Fruit fly (Drosophila melanogaster): ENCODE results near the gene GCC88.

Gene GCC88

DNA sequence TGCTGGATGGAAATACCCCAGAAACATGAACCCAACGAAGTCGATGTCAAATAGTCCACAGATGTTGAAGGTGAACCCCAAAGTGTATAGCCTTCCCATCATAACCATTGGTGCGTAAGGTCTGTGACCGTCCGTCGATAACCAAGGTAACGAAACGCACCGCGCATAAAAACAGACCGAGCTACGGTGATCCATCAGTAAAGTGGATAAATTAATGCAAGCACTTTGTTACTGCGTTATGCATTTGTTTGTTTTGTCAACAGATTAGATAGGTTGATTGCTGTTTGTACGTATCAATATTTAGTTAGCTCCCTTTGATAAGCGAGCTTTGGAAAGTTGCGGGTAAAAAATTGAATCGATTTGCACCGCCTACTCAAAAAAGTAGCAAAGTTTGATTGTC lies 52.1 kb downstream of the GCC88 start:
- TF ChIP-seq tai (GFP tag; optimal IDR thresholded peaks at IDR 0.05) (no peak), usp (GFP tag; optimal IDR thresholded peaks at IDR 0.05) (no peak), h (GFP tag; optimal IDR thresholded peaks at IDR 0.05) (no peak), Myc (optimal IDR thresholded peaks at IDR 0.05) (no peak), Hr83 (GFP tag; optimal IDR thresholded peaks at IDR 0.05; ENCODE audit: poor library complexity, severe bottlenecking) (no peak), OdsH (GFP tag; optimal IDR thresholded peaks at IDR 0.05) (no peak), lola (GFP tag; optimal IDR thresholded peaks at IDR 0.05) (no peak), rgr (GFP tag; optimal IDR thresholded peaks at IDR 0.05) (no peak), foxo (GFP tag; optimal IDR thresholded peaks at IDR 0.05) (no peak), CG32264 (GFP tag; optimal IDR thresholded peaks at IDR 0.05) (no peak), CrebA (GFP tag; optimal IDR thresholded peaks at IDR 0.05; ENCODE audit: borderline replicate concordance) (no peak)

All from whole organism, wandering third instar larva.